Worm (Caenorhabditis elegans): ENCODE results near the gene F01D5.5.

Gene F01D5.5

ce11 chrII:14050506-14050905 is 48.4 kb upstream of the F01D5.5 start (continued):
- TF ChIP-seq hlh-30 (tag; optimal IDR thresholded peaks at IDR 0.05; ENCODE audit: insufficient read depth) (peak; percentile 86), dmd-9 (GFP tag; IDR thresholded peaks at IDR 0.05) (no peak), ceh-28 (tag; optimal IDR thresholded peaks at IDR 0.05) (no peak), lsy-2 (tag; optimal IDR thresholded peaks at IDR 0.05) (peak in 1 of 2 experiments; percentile 61), mep-1 (tag; optimal IDR thresholded peaks at IDR 0.05) (peak; percentile 67), arid-1 (GFP tag; conservative IDR thresholded peaks at IDR 0.05) (no peak), php-3 (GFP tag; IDR thresholded peaks at IDR 0.05) (no peak), nhr-10 (tag; optimal IDR thresholded peaks at IDR 0.05) (peak; percentile 55), Y105C5A.15 (GFP tag; IDR thresholded peaks at IDR 0.05) (no peak), skn-1 (tag; optimal IDR thresholded peaks at IDR 0.05) (no peak), snpc-4 (tag; optimal IDR thresholded peaks at IDR 0.05) (no peak), lin-38 (GFP tag; IDR thresholded peaks at IDR 0.05) (peak; percentile 91), duxl-1 (tag; optimal IDR thresholded peaks at IDR 0.05; ENCODE audit: poor library complexity) (no peak), nhr-6 (tag; optimal IDR thresholded peaks at IDR 0.05) (peak; percentile 55), egl-43 (GFP tag; IDR thresholded peaks at IDR 0.05) (no peak), mxl-2 (GFP tag; conservative IDR thresholded peaks at IDR 0.05) (no peak), R02D3.7 (tag; optimal IDR thresholded peaks at IDR 0.05) (no peak), daf-8 (GFP tag; IDR thresholded peaks at IDR 0.05) (no peak), ces-1 (GFP tag; optimal IDR thresholded peaks at IDR 0.05) (no peak), F26F4.8 (GFP tag; conservative IDR thresholded peaks at IDR 0.05) (no peak), dmd-8 (GFP tag; IDR thresholded peaks at IDR 0.05) (no peak), jun-1 (tag; optimal IDR thresholded peaks at IDR 0.05) (no peak), ZK337.2 (GFP tag; IDR thresholded peaks at IDR 0.05) (no peak), ceh-20 (GFP tag; IDR thresholded peaks at IDR 0.05) (0 out of 2 replicates have a peak, but pooled peaks have one; percentile 40)

ce11 chrII:14049097-14049496 is 47.0 kb upstream of the F01D5.5 start:
- TF ChIP-seq set-16 (GFP tag; IDR thresholded peaks at IDR 0.05) (no peak), spr-3 (GFP tag; optimal IDR thresholded peaks at IDR 0.05) (no peak), zip-2 (tag; optimal IDR thresholded peaks at IDR 0.05) (no peak), ama-1 (optimal IDR thresholded peaks at IDR 0.05) (no peak), lsy-2 (tag; optimal IDR thresholded peaks at IDR 0.05) (peak in 1 of 2 experiments; percentile 60), dve-1 (tag; optimal IDR thresholded peaks at IDR 0.05; ENCODE audit: insufficient read depth) (peak; percentile 66), ZK337.2 (GFP tag; IDR thresholded peaks at IDR 0.05) (no peak), nhr-11 (tag; optimal IDR thresholded peaks at IDR 0.05) (no peak), ztf-7 (tag; optimal IDR thresholded peaks at IDR 0.05) (no peak), skn-1 (tag; optimal IDR thresholded peaks at IDR 0.05) (no peak), zfp-2 (tag; optimal IDR thresholded peaks at IDR 0.05) (no peak), pqm-1 (tag; optimal IDR thresholded peaks at IDR 0.05) (peak; percentile 82), mxl-2 (GFP tag; conservative IDR thresholded peaks at IDR 0.05) (no peak), ceh-32 (tag; optimal IDR thresholded peaks at IDR 0.05; ENCODE audit: poor library complexity) (no peak), tag-97 (GFP tag; IDR thresholded peaks at IDR 0.05) (no peak), nhr-48 (tag; optimal IDR thresholded peaks at IDR 0.05) (peak; percentile 72), unc-130 (GFP tag; optimal IDR thresholded peaks at IDR 0.05) (no peak), zfp-3 (GFP tag; conservative IDR thresholded peaks at IDR 0.05) (no peak), hif-1 (tag; optimal IDR thresholded peaks at IDR 0.05) (peak in 1 of 2 experiments; percentile 15), lin-15B (tag; optimal IDR thresholded peaks at IDR 0.05) (no peak), lin-1 (GFP tag; IDR thresholded peaks at IDR 0.05) (no peak), hlh-11 (tag; optimal IDR thresholded peaks at IDR 0.05) (peak; percentile 91), T20F7.1 (GFP tag; optimal IDR thresholded peaks at IDR 0.05) (no peak), mdl-1 (tag; optimal IDR thresholded peaks at IDR 0.05) (peak; percentile 56 to 91), nhr-10 (tag; optimal IDR thresholded peaks at IDR 0.05) (no peak), mxl-3 (GFP tag; optimal IDR thresholded peaks at IDR 0.05) (peak; percentile 83), mdt-29 (GFP tag; IDR thresholded peaks at IDR 0.05) (no peak), egl-43 (GFP tag; IDR thresholded peaks at IDR 0.05) (no peak), hlh-30 (tag; optimal IDR thresholded peaks at IDR 0.05; ENCODE audit: insufficient read depth) (peak; percentile 67), cey-2 (tag; optimal IDR thresholded peaks at IDR 0.05; ENCODE audit: borderline replicate concordance, insufficient read depth) (no peak), saeg-2 (GFP tag; IDR thresholded peaks at IDR 0.05) (no peak), dmd-8 (GFP tag; IDR thresholded peaks at IDR 0.05) (no peak), ztf-11 (tag; optimal IDR thresholded peaks at IDR 0.05) (no peak)
